Worm (Caenorhabditis elegans) whole organism, L2 larva: ENCODE results near the gene cyn-1.

Experiments
- C34F6.9 ChIP-seq: fragments of 150-350 bp; optimal IDR thresholded peaks from 2 replicates; lab custom pipeline; 2014; ENCODE audit warnings: missing biosample characterization, missing genetic modification characterization
- ZK546.5 ChIP-seq: sonication (generic microtip); optimal IDR thresholded peaks from 2 replicates; lab custom pipeline; 2017; ENCODE audit warnings: missing biosample characterization, missing genetic modification characterization
- ceh-82 ChIP-seq: fragments of 150-350 bp; optimal IDR thresholded peaks from 2 replicates; lab custom pipeline; 2014; ENCODE audit warnings: missing biosample characterization, missing genetic modification characterization
- elt-3 ChIP-seq: sonication (generic microtip); optimal IDR thresholded peaks from 2 replicates; lab custom pipeline; 2017; ENCODE audit warnings: missing biosample characterization, missing genetic modification characterization
- lin-11 ChIP-seq: fragments of 150-350 bp; sonication (generic microtip); optimal IDR thresholded peaks from 2 replicates; lab custom pipeline; 2014; ENCODE audit warnings: missing biosample characterization, missing genetic modification characterization, inconsistent platforms, mixed read lengths
- lsy-2 ChIP-seq, 2 experiments: fragments of 150-350 bp in 1 of 2; sonication (generic microtip) in 1 of 2; optimal IDR thresholded peaks; 2 replicates each; lab custom pipeline; 2014 to 2017; ENCODE audit warnings: missing biosample characterization in 2 of 2, missing genetic modification characterization in 2 of 2
- nhr-12 ChIP-seq: fragments of 150-350 bp; optimal IDR thresholded peaks from 2 replicates; lab custom pipeline; 2014; ENCODE audit warnings: missing biosample characterization, missing genetic modification characterization
- nhr-129 ChIP-seq: fragments of 150-350 bp; optimal IDR thresholded peaks from 2 replicates; lab custom pipeline; 2014; ENCODE audit warnings: missing biosample characterization, missing genetic modification characterization
- nhr-237 ChIP-seq: fragments of 150-350 bp; optimal IDR thresholded peaks from 2 replicates; lab custom pipeline; 2014; ENCODE audit warnings: missing biosample characterization, missing genetic modification characterization
- skn-1 ChIP-seq: sonication (generic microtip); optimal IDR thresholded peaks from 2 replicates; lab custom pipeline; 2017; ENCODE audit warnings: missing biosample characterization, missing genetic modification characterization
- unc-39 ChIP-seq: fragments of 150-350 bp; optimal IDR thresholded peaks from 2 replicates; lab custom pipeline; 2014; ENCODE audit warnings: missing biosample characterization, missing genetic modification characterization
- unc-55 ChIP-seq: fragments of 150-350 bp; sonication (generic microtip); optimal IDR thresholded peaks from 3 replicates; lab custom pipeline; 2014; ENCODE audit warnings: missing biosample characterization, missing genetic modification reagents, missing genetic modification characterization
- unc-62 ChIP-seq: fragments of 150-350 bp; optimal IDR thresholded peaks from 2 replicates; lab custom pipeline; 2014; ENCODE audit warnings: missing biosample characterization, missing genetic modification reagents, missing genetic modification characterization
- zag-1 ChIP-seq: fragments of 150-350 bp; optimal IDR thresholded peaks from 2 replicates; lab custom pipeline; 2014; ENCODE audit warnings: missing biosample characterization, missing genetic modification characterization

- no peak for TF ChIP-seq unc-39 (tag; lab: Kevin White, UChicago)
- no peak for TF ChIP-seq C34F6.9
- TF ChIP-seq nhr-237 (tag; lab: Kevin White, UChicago): no peak
- no peak for TF ChIP-seq unc-62 (GFP tag; lab: Kevin White, UChicago)
- no peak for TF ChIP-seq lin-11 (tag; lab: Kevin White, UChicago)
- no peak for TF ChIP-seq unc-55 (GFP tag; lab: Kevin White, UChicago)
- TF ChIP-seq elt-3 (tag; lab: Kevin White, UChicago): no peak
- no peak for TF ChIP-seq skn-1 (tag; lab: Kevin White, UChicago)
- TF ChIP-seq nhr-12 (tag; lab: Kevin White, UChicago): no peak
- TF ChIP-seq nhr-129 (tag; lab: Kevin White, UChicago): no peak
- TF ChIP-seq ceh-82: no peak
- no peak for TF ChIP-seq lsy-2 (tag; optimal IDR thresholded peaks at IDR 0.05; lab: Kevin White, UChicago)
- TF ChIP-seq ZK546.5 (tag; lab: Kevin White, UChicago): no peak
- no peak for TF ChIP-seq zag-1
These were observed 27.1 kb upstream of the cyn-1 start, which contains the start of gene pepm-1 for ce11 chrV:14328806-14329205.
